Worm (Caenorhabditis elegans) whole organism, young adult: ENCODE data around the gene Y116A8B.1.

ENCODE experiments used
- B0035.1 ChIP-seq: sonication (generic microtip); optimal IDR thresholded peaks from 2 replicates; lab custom pipeline; 2016; ENCODE audit warnings: missing genetic modification characterization, mild to moderate bottlenecking, missing compliant biosample characterization, missing genotype, missing genetic modification reagents
- B0336.3 ChIP-seq: fragments of 200-800 bp; sonication (Bioruptor generic); IDR thresholded peaks from 2 replicates; pipeline ENCODE4 v1.3.6; 2022; ENCODE audit warnings: missing genetic modification characterization, missing compliant biosample characterization
- F33H1.4 ChIP-seq: fragments of 200-800 bp; sonication (Bioruptor generic); IDR thresholded peaks from 2 replicates; pipeline ENCODE4 v1.3.6; 2022; ENCODE audit warnings: missing genetic modification reagents, missing genetic modification characterization, missing compliant biosample characterization
- T26A5.8 ChIP-seq: sonication (generic microtip); optimal IDR thresholded peaks from 2 replicates; lab custom pipeline; 2016; ENCODE audit warnings: missing genetic modification characterization, missing compliant biosample characterization
- Y53F4B.3 ChIP-seq: fragments of 200-800 bp; sonication (Bioruptor generic); IDR thresholded peaks from 2 replicates; pipeline ENCODE4 v1.3.6; 2022; ENCODE audit warnings: missing genetic modification reagents, missing genetic modification characterization, missing compliant biosample characterization
- Y95B8A.8 ChIP-seq: fragments of 200-800 bp; sonication (Bioruptor generic); IDR thresholded peaks from 2 replicates; pipeline ENCODE4 v1.3.6; 2022; ENCODE audit warnings: missing genetic modification reagents, missing genetic modification characterization, missing compliant biosample characterization
- ama-1 ChIP-seq, 3 experiments: fragments of 150-350 bp in 1 of 3; sonication (generic microtip) in 2 of 3; optimal IDR thresholded peaks; 2 replicates each; lab custom pipeline; 2014 to 2018; ENCODE audit warnings: missing biosample characterization in 2 of 3, missing genetic modification characterization in 2 of 3, missing genetic modification reagents in 2 of 3
- aptf-2 ChIP-seq: fragments of 200-800 bp; sonication (Bioruptor generic); conservative IDR thresholded peaks from 2 replicates; pipeline ENCODE4 v1.3.6; 2022; ENCODE audit warnings: missing genetic modification reagents, missing genetic modification characterization, missing compliant biosample characterization
- aptf-3 ChIP-seq: fragments of 200-800 bp; sonication (Bioruptor generic); IDR thresholded peaks from 2 replicates; pipeline ENCODE4 v1.3.6; 2022; ENCODE audit warnings: missing genetic modification characterization, missing compliant biosample characterization
- bed-1 ChIP-seq: fragments of 200-800 bp; sonication (Bioruptor generic); IDR thresholded peaks from 2 replicates; pipeline ENCODE4 v1.3.6; 2022; ENCODE audit warnings: missing genetic modification reagents, missing genetic modification characterization, missing compliant biosample characterization
- bed-2 ChIP-seq: fragments of 200-800 bp; sonication (Bioruptor generic); IDR thresholded peaks from 2 replicates; pipeline ENCODE4 v1.3.6; 2022; ENCODE audit warnings: missing genetic modification reagents, missing genetic modification characterization, missing compliant biosample characterization
- ceh-27 ChIP-seq: fragments of 200-800 bp; sonication (Bioruptor generic); optimal IDR thresholded peaks from 2 replicates; lab custom pipeline; 2018; ENCODE audit warnings: mild to moderate bottlenecking, missing genetic modification characterization, moderate library complexity, missing compliant biosample characterization
- ceh-58 ChIP-seq: fragments of 200-800 bp; sonication (Bioruptor generic); IDR thresholded peaks from 2 replicates; pipeline ENCODE4 v1.3.6; 2022; ENCODE audit warnings: missing genetic modification characterization, missing compliant biosample characterization
- ceh-91 ChIP-seq: fragments of 200-800 bp; sonication (Bioruptor generic); IDR thresholded peaks from 2 replicates; pipeline ENCODE4 v1.3.6; 2022; ENCODE audit warnings: missing genetic modification reagents, missing genetic modification characterization, missing compliant biosample characterization
- chd-7 ChIP-seq: sonication (generic microtip); optimal IDR thresholded peaks from 2 replicates; lab custom pipeline; 2016; ENCODE audit warnings: mild to moderate bottlenecking, missing genetic modification characterization, moderate library complexity, missing compliant biosample characterization
- dox-1 ChIP-seq: fragments of 200-800 bp; sonication (Bioruptor generic); IDR thresholded peaks from 2 replicates; pipeline ENCODE4 v1.3.6; 2022; ENCODE audit warnings: missing genetic modification reagents, missing genetic modification characterization, missing compliant biosample characterization
- efl-1 ChIP-seq: fragments of 150-350 bp; optimal IDR thresholded peaks from 2 replicates; lab custom pipeline; 2014; ENCODE audit warnings: missing biosample characterization, missing genetic modification reagents, missing genetic modification characterization
- egrh-3 ChIP-seq: fragments of 200-800 bp; sonication (Bioruptor generic); IDR thresholded peaks from 2 replicates; pipeline ENCODE4 v1.3.6; 2022; ENCODE audit warnings: missing genetic modification reagents, missing genetic modification characterization, missing compliant biosample characterization
- hmg-1.2 ChIP-seq: fragments of 200-800 bp; sonication (Bioruptor generic); IDR thresholded peaks from 2 replicates; pipeline ENCODE4 v1.3.6; 2022; ENCODE audit warnings: missing genetic modification reagents, missing genetic modification characterization, missing compliant biosample characterization
- hsf-1 ChIP-seq: fragments of 200-800 bp; sonication (Bioruptor generic); IDR thresholded peaks from 2 replicates; pipeline ENCODE4 v1.3.6; 2022; ENCODE audit warnings: missing genetic modification reagents, missing genetic modification characterization, missing compliant biosample characterization
- lin-40 ChIP-seq: sonication (generic microtip); optimal IDR thresholded peaks from 2 replicates; lab custom pipeline; 2016; ENCODE audit warnings: missing genetic modification characterization, mild to moderate bottlenecking, missing compliant biosample characterization, missing genotype, missing genetic modification reagents
- lin-54 ChIP-seq: fragments of 200-800 bp; sonication (Bioruptor generic); optimal IDR thresholded peaks from 2 replicates; lab custom pipeline; 2018; ENCODE audit warnings: mild to moderate bottlenecking, missing genetic modification characterization, missing compliant biosample characterization
- madf-10 ChIP-seq: sonication (generic microtip); optimal IDR thresholded peaks from 2 replicates; lab custom pipeline; 2016; ENCODE audit warnings: mild to moderate bottlenecking, missing genetic modification characterization, missing compliant biosample characterization
- nhr-27 ChIP-seq: fragments of 200-800 bp; sonication (Bioruptor generic); optimal IDR thresholded peaks from 2 replicates; lab custom pipeline; 2018; ENCODE audit warnings: mild to moderate bottlenecking, missing genetic modification characterization, moderate library complexity, missing compliant biosample characterization
- pbrm-1 ChIP-seq: fragments of 200-800 bp; sonication (Bioruptor generic); IDR thresholded peaks from 2 replicates; pipeline ENCODE4 v1.3.6; 2022; ENCODE audit warnings: missing genetic modification reagents, missing genetic modification characterization, missing compliant biosample characterization
- rec-8 ChIP-seq, 2 experiments: sonication (generic microtip); optimal IDR thresholded peaks; 2 replicates each; lab custom pipeline; 2016; ENCODE audit warnings: mild to moderate bottlenecking in 2 of 2, missing genetic modification characterization in 2 of 2, missing genetic modification reagents in 2 of 2, missing genotype in 2 of 2, missing biosample characterization in 1 of 2, missing compliant biosample characterization in 1 of 2, moderate library complexity in 1 of 2
- snpc-4 ChIP-seq, 5 experiments: fragments of 150-350 bp in 1 of 5; sonication (generic microtip) in 4 of 5; optimal IDR thresholded peaks; 2 replicates each; lab custom pipeline; 2014 to 2018; ENCODE audit warnings: missing genetic modification characterization in 5 of 5, missing biosample characterization in 3 of 5, antibody characterized with exemption in 2 of 5, mild to moderate bottlenecking in 2 of 5, missing compliant biosample characterization in 2 of 5, missing genotype in 2 of 5, moderate library complexity in 2 of 5, missing genetic modification reagents in 1 of 5
- tbx-9 ChIP-seq: sonication (generic microtip); optimal IDR thresholded peaks from 2 replicates; lab custom pipeline; 2016; ENCODE audit warnings: borderline replicate concordance, missing genetic modification characterization, inconsistent platforms, missing compliant biosample characterization
- tlf-1 ChIP-seq: fragments of 200-800 bp; sonication (Bioruptor generic); optimal IDR thresholded peaks from 2 replicates; lab custom pipeline; 2018; ENCODE audit warnings: mild to moderate bottlenecking, missing genetic modification characterization, missing compliant biosample characterization
- zfh-2 ChIP-seq: fragments of 200-800 bp; sonication (Bioruptor generic); conservative IDR thresholded peaks from 2 replicates; pipeline ENCODE4 v1.3.6; 2022; ENCODE audit warnings: missing genetic modification reagents, missing genetic modification characterization, missing compliant biosample characterization
- ztf-18 ChIP-seq: sonication (generic microtip); optimal IDR thresholded peaks from 2 replicates; lab custom pipeline; 2016; ENCODE audit warnings: missing genotype, mild to moderate bottlenecking, missing genetic modification characterization, missing compliant biosample characterization
- ztf-3 ChIP-seq: fragments of 200-800 bp; sonication (Bioruptor generic); optimal IDR thresholded peaks from 2 replicates; lab custom pipeline; 2018; ENCODE audit warnings: mild to moderate bottlenecking, missing genetic modification characterization, missing compliant biosample characterization

Y116A8B.1 gene

DNA sequence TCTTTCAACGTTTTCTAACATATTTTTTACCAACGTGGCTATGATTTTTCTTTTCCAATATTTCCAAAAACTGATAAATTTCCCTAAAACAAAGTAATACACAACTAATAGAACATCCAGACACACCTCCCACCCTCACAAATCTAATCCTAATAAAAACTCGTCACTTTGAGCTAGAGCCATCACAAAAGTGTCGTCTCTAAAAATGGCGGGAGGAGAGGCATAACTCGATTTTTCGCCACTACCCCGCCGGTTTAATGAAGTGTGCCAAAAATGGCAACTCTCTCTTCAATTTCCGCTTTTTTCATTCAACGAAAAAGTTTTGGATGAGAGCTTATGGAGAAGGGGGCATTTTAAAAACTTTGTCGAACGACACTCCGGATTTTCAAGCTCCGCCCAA lies 16.8 kb downstream of the Y116A8B.1 start:
- TF ChIP-seq chd-7 (no peak), hmg-1.2 (no peak), aptf-2 (GFP tag; lab: Robert Waterston, UW) (no peak), tlf-1 (GFP tag; lab: Kevin White, UChicago) (no peak), ceh-27 (no peak), lin-40 (tag; lab: Kevin White, UChicago) (no peak), ztf-18 (tag; lab: Kevin White, UChicago) (no peak), Y53F4B.3 (GFP tag; lab: Robert Waterston, UW) (no peak), hsf-1 (GFP tag; lab: Robert Waterston, UW) (no peak), rec-8 (tag; optimal IDR thresholded peaks at IDR 0.05; lab: Kevin White, UChicago) (no peak), ama-1 (optimal IDR thresholded peaks at IDR 0.05; lab: Kevin White, UChicago) (no peak), ama-1 (GFP tag; optimal IDR thresholded peaks at IDR 0.05; lab: Kevin White, UChicago) (no peak), egrh-3 (GFP tag; lab: Robert Waterston, UW) (no peak), ceh-58 (GFP tag; lab: Robert Waterston, UW) (no peak), tbx-9 (no peak), ztf-3 (GFP tag; lab: Kevin White, UChicago) (no peak)
- TF ChIP-seq, all 124 proteins: peak for 0

DNA sequence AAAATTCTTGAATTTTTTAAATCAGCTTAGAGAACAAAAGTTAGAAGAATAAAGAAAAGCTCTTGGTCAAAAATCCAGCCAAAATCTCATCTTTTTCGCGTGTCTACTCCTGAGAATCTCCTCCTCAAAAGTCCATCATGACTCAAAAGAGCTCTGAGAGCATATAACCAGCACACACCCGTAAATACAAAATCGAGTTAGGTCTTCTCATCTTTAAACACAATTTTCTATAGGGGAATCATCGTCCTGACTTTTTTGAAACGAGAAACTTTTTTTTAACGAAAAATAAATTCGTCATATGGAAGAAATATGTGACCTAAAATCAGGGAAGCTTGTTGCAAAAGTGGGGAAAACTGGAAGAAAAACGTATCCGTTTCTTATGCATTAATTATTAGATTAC lies 17.3 kb downstream of the Y116A8B.1 start:
- TF ChIP-seq B0336.3 (GFP tag; lab: Robert Waterston, UW) (no peak), lin-54 (GFP tag; lab: Kevin White, UChicago) (no peak), snpc-4 (GFP tag; optimal IDR thresholded peaks at IDR 0.05; lab: Kevin White, UChicago) (no peak), snpc-4 (tag; optimal IDR thresholded peaks at IDR 0.05; lab: Kevin White, UChicago) (no peak), T26A5.8 (tag; lab: Kevin White, UChicago) (no peak), bed-1 (GFP tag; lab: Robert Waterston, UW) (no peak), ztf-18 (tag; lab: Kevin White, UChicago) (no peak), efl-1 (GFP tag; lab: Kevin White, UChicago) (no peak), dox-1 (GFP tag; lab: Robert Waterston, UW) (no peak), tbx-9 (no peak), rec-8 (tag; optimal IDR thresholded peaks at IDR 0.05; lab: Kevin White, UChicago) (no peak)
- TF ChIP-seq, all 124 proteins: peak for 0

DNA sequence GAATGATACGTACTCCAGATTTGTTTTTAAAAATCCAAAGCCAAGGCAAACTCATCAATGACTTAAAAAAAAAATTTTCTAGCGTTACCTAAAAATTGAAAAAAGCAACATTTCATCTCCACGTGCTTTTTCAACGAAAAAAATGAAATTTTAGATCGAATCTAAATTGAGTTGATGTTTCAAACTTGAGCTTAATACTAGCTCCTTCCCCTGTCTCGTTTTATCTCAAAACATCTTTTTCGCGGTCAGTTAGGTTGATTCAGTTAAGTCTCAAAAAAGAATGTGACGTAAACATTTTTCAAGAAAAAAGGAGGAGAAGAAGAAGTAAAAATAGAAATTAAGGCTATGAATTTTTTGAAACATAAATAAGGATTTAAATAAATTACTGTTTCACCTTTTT lies 20.9 kb downstream of the Y116A8B.1 start:
- TF ChIP-seq egrh-3 (GFP tag; lab: Robert Waterston, UW) (no peak), B0336.3 (GFP tag; lab: Robert Waterston, UW) (no peak), bed-2 (no peak), tlf-1 (GFP tag; lab: Kevin White, UChicago) (no peak), nhr-27 (no peak), B0035.1 (tag; lab: Kevin White, UChicago) (no peak), Y95B8A.8 (GFP tag; lab: Robert Waterston, UW) (no peak), pbrm-1 (GFP tag; lab: Robert Waterston, UW) (no peak), aptf-3 (GFP tag; lab: Robert Waterston, UW) (no peak), F33H1.4 (GFP tag; lab: Robert Waterston, UW) (no peak), madf-10 (tag; lab: Kevin White, UChicago) (no peak)

DNA sequence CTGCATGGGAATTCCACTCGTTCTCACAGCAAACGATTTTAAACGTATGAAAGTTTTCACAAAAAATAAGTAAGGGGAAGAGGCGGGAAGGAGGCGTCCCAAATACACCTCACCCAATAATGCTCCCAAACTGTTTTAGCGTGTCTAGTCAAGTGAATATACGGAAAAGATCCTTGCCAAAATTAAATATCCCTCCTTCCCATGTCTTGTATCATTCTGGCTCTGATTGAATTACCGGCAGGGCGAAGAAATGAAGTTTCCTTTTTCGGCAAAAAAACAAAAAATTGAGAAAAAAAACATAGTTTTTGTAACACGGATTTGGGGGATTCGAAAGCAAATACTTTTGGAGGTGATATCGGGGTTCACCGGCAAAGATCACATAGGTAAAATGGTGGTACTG lies 22.8 kb downstream of the Y116A8B.1 start:
- TF ChIP-seq zfh-2 (no peak), ceh-91 (no peak), efl-1 (GFP tag; lab: Kevin White, UChicago) (no peak)
- TF ChIP-seq, all 124 proteins: peak for 0
